Fruit fly (Drosophila melanogaster): ENCODE measurements around the gene CG46320.

Gene CG46320

DNA sequence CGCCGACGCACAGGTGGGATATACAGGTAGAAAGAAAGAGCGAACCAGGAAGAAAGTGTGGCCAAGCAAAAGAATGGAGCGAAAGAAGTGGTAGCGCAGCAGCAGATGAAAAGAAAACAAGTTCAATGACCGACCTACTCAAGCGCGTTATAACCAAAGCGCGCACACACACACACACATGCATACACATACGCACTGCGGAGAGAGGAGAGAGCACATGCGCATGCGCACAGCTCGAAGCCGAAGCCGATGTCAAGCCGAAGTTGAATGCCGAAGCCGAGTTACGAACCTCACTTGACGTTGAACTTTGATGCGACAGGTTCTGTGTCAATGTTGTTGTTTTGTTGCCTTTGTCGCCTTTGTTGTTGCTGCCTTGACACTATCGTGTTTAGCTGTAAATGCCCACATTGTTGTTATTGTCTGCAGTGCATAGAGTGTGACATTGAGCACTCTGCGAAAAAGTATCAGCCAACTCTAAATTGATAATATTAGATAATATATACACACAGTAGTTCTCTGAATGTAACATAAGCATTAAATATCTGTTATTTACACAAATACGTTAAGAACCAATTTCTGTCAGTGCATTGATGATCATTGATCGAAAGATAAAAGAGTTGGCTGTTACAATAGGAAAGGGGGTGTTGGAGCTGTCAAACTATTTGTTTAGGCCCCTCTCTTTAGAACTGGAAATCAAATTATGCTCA is 29.6 kb upstream of the CG46320 start:
- no peak for TF ChIP-seq CG17801 (GFP tag; optimal IDR thresholded peaks at IDR 0.05; ENCODE audit: partially characterized antibody)

DNA sequence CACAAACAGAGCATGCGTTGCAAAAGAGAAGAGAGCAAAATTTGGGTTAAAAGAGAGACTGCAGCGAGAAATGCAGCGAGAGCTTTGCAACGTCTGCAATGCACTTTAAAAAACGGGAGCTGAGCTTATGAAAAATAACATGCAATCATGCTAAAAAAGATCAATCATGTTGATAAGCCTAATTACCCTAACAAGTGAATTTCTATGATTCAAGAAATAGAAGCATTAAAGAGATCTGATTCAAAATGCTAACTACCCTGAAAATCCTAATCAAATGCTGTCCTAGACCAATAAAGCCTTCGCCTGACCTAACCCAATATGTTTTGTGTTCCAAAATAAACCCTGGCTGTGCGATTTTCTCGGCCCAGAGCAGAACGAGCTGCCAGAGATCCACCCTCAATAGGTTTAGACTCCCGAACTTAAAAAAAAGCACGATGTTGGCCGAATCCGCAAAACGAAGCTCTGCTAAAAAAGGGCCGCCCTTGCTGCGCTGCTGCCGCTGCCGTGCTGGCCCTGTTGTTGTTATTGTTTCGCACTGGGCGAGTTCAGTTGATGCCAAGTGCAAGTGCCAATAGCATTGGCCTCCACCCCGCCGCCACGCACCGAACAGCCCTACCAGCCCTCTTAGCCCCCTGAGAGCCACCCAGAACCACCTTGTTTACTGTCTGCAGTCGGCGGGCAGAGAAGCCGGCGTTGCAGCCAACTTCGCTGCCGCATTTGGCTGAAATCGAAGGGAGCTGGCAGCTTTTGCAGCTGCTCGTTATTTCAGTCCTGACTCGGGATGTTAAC is 28.5 kb upstream of the CG46320 start:
- no peak for TF ChIP-seq CG17801 (GFP tag; optimal IDR thresholded peaks at IDR 0.05; ENCODE audit: partially characterized antibody)

DNA sequence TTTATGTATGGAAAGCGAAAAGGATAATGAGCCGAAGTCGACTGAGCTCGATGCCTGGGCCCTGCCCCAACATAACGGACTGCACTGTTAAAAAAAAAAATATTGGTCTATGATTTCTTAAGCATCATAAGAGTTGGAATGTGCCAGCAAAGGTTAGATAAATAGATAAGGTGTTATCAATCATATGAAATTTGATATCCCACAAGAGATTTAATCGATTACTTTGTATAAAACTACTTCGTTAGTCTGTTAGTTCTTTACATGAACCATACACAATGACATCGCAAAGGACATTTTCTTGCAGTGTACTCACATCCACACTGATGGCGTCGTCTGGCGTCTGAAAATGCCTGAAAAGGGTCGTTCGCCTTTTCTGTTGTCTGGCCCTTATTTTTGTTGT is 26.4 kb upstream of the CG46320 start:
- TF ChIP-seq CG17801 (GFP tag; optimal IDR thresholded peaks at IDR 0.05; ENCODE audit: partially characterized antibody): no peak

DNA sequence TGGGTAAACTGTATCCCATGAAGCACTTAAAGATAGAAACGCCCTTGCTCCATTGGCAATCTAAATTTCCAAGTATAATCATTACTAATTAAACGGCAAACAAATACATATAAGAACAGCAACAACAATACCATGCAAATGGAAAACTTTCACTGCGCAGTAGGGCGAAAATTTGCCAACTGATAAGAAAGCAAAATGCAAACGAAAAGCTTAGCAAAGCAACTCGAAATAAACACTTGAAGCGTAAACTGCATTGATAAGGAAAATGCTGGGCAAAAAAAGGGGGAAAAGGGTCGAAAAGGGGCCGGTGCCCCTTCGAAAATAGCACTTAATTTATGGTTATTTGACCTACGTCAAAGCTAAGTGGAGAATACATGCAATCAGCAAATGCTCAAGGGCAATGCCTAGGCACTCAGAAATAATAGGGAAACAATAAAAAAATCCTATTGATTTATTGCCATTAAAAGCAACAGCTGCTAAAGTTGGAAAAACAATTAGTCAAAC is 25.3 kb upstream of the CG46320 start:
- no peak for TF ChIP-seq CG17801 (GFP tag; optimal IDR thresholded peaks at IDR 0.05; ENCODE audit: partially characterized antibody)

DNA sequence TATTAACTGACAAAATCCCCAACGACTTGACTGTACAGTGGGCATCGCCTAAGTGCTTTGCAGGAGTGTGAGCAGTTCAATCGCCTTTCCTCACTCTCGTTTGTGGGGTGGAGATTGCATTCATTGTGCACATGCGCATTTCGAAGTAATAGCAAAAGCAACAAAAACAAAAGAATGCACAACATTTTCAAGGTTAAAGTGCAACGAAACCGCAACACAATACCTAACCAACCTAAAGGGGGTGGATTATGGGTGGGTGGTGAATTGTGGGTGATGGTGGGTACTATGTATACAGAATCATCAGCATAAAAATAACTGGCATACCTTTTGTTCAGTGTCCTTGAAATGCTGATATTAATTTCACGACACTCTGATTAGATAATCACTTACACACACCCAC is 24.4 kb upstream of the CG46320 start:
- TF ChIP-seq CG17801 (GFP tag; optimal IDR thresholded peaks at IDR 0.05; ENCODE audit: partially characterized antibody): no peak

DNA sequence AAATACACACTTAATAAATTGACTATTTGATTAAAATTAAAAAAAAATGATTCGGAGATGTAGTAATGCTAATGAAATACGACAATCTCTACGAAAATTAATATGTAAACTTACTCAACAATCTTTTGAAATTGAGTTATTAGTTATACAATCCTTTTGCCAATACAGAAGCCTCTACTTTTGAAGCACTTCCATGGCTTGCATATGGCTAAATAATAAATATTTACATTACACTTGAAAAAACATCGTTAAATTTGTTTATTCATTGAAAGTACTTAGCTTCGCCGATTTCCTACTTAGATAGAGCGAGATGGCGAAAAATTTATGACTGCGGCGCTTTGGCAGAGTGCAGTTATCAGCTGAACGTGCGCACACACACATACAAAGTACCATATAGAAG is 23.2 kb upstream of the CG46320 start:
- no peak for TF ChIP-seq CG17801 (GFP tag; optimal IDR thresholded peaks at IDR 0.05; ENCODE audit: partially characterized antibody)

DNA sequence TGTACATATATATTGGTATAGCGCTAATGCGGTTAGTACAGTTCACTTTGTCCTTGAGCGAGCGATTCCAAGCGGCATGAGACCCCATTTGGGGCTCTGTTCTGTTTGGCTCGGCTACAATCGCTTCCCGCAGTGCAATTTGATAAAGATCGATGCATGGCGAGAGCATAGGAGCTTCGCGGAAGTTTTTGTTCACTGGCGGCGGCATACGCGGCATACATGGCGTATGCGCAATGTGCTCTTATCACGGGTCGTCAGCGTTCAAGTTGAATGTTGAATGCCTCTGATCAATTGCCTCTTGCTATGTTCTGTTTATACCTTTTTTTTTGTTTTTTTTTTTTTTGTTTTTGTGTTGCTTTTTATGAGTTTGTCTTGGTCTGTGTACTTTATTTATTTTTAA is 22.8 kb upstream of the CG46320 start:
- no peak for TF ChIP-seq CG17801 (GFP tag; optimal IDR thresholded peaks at IDR 0.05; ENCODE audit: partially characterized antibody)

DNA sequence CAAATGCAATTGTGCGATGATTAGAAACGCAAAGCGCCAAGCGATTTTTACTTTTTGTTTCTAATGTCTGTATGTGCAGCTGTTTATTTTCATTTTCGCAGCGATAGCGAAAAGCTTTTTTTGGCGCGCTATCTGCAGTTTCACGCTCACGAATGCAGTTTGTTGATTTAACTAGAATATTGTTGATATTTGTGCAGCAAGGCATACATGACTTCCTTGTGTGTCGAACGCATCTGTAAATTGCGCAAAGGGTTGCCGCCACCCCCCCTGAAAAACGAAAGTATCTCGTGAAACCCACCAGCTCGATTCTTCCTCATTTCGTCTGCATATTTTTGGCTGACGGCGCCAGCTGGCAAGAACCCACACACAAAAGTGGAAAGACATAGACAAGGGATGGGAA is 22.4 kb upstream of the CG46320 start:
- no peak for TF ChIP-seq CG17801 (GFP tag; optimal IDR thresholded peaks at IDR 0.05; ENCODE audit: partially characterized antibody)

DNA sequence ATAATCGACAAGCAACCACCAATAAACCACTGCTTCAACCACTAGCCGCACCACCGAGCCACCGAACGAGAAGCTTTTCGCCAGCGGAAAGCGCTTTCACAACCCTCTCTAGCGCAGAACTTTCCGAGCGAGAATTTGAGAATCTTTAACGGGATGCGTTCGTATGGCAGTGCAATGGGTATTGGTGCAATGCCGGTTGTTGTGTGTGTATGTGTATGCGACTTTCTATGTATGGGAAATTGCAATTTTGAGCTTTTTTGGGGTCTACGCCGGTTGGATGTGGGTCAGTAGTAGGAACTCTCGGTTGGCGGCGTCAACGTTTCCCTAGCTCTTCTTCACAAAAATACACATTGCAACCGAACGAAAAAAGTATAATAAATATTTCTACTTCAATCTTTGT is 21.1 kb upstream of the CG46320 start:
- no peak for TF ChIP-seq CG17801 (GFP tag; optimal IDR thresholded peaks at IDR 0.05; ENCODE audit: partially characterized antibody)

DNA sequence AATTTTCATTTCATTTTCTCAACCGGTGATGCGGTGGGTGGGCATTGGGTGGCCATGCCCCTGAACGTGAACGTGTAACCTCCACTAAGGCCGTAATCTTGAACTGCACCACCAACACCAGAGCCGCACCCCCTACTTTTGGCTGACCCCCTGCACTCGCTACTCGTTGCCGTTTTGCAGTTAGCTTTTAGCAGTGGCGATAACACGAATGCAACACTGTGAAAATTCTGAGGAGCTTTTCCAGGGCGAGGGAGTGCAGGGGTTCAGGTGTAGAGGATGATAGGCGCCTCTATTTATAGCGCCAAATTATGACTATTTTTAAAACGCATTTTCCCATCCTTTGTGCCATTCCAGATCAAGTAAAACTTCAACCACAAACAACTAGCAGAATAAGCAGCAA is 20.2 kb upstream of the CG46320 start:
- no peak for TF ChIP-seq CG17801 (GFP tag; optimal IDR thresholded peaks at IDR 0.05; ENCODE audit: partially characterized antibody)

DNA sequence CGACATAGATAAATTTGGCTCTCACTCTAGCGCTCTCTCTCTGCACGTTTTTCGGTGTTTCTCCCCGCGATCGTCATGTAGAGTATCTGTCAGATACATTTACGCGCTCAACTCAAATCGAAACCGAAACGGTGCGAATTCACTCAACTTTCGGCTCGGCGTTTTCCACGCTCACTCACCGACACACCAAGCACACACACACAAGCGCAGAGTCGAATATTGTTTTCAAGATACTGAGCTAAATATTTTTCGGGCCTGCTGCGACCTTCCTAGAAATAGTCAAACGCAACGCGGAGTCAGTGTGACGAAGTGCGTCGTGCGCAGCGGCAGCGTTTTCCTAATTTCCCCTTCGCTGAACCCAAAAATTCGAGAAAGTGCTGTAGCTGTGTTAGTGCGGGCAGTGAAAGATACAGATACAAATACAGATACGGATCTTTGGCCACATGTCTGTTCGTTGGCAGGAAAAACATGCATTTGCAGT is 9.5 kb upstream of the CG46320 start, which contains the start of gene lin-28:
Gene lin-28 (plus strand): TSS at position 279 of the 481 bp plus-strand sequence.
- no peak for TF ChIP-seq CG17801 (GFP tag; optimal IDR thresholded peaks at IDR 0.05; ENCODE audit: partially characterized antibody)

DNA sequence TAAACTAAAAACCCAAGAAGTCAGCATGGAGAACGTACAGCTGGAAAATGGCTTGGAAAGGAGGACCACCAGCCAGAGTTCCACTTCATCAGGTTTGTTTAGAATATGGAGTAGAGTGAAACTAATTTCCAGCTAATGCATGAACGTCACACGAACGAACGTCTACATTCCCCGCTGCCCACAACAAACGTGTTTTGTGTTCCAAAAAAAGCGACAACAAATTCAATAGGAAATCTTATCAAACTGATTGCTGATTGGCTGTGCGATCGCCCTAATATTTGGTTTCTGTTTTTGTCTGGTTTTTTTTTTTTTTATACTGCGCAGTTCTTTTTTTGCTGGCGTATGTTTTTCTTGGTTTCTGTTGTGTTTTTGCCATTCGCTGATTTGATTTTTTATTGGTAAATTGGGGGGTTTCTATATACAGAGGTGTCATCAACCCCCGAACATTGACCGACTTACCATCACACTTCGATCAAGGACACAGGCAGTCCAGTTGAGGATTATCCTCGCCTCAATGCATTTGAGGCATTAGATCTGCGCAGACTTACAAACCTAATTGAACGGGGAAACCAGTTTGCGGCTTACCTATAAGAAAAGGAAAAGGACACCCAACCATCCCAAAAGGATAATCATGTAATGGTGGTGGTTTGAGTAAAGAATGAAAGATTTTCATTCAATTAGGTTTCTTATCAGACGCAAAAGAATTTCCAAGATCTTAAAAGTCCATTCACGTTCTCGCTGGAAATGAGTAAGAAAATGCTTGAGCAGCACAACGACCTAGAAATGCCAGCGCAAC is 8.8 kb upstream of the CG46320 start:
- no peak for TF ChIP-seq CG17801 (GFP tag; optimal IDR thresholded peaks at IDR 0.05; ENCODE audit: partially characterized antibody)

DNA sequence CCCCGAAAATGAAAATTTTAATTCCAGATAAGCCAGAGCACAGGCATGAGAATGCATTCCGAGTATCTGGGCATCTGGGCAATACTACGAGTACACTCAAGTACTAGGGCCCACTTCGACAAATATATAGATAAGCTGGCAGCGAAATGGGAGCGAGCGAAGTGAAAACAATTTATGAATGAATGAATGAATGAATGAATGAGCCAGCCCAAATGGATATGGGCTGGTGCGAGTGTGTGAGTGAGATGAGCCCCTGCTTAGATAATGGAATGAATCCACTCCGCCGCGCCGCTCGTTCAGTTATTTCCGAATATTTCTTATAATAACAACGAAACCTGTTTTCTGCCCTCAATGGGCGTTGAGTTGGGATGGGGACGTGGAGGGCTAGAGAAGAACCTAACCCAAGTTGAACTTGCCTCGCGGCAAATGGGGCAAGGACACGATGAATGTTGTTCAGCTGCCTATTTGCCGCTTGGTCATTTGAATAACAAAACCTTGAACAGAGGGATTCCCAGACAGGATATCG is 8.1 kb upstream of the CG46320 start:
- no peak for TF ChIP-seq CG17801 (GFP tag; optimal IDR thresholded peaks at IDR 0.05; ENCODE audit: partially characterized antibody)

DNA sequence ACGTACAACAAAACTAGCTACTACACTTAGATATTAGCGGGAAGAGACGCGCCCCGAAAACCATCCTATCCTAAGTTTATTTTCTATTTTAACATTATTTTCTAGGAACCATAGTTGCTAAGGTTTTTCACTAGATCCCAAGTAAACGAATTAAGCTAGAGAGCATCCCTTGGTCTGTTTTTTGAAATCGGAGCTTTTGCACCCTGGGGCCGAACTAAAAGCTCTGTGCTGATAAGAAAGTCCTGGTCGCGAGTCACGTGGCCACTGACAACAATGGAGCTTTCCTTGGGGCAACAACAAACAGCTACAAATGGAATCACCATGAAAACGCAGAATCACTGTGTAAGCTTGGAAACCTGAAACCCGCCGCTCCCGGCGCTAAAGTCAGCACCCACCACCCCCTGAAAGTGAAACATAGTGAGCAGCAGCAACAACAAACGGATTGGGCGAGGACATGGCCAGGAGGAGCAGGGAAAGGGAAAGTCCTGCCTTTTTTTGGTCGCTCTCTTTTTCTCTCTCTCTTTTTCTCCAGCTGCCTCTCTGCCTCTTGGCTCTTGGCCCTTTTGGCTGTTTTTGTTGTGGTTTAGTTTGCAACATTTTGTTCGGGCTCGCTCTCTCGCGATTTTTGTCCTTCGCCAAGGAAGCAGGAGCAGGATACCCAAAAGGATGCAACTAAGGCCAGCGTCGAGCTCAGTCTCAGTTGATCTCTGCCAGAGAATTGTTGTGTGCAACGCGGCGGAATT is 6.5 kb upstream of the CG46320 start, which contains the start of gene sif:
Gene sif (plus strand): TSS at position 693 of the 743 bp plus-strand sequence.
- no peak for TF ChIP-seq CG17801 (GFP tag; optimal IDR thresholded peaks at IDR 0.05; ENCODE audit: partially characterized antibody)
